Fruit fly (Drosophila melanogaster): ENCODE measurements around the gene Bre1.

DNA sequence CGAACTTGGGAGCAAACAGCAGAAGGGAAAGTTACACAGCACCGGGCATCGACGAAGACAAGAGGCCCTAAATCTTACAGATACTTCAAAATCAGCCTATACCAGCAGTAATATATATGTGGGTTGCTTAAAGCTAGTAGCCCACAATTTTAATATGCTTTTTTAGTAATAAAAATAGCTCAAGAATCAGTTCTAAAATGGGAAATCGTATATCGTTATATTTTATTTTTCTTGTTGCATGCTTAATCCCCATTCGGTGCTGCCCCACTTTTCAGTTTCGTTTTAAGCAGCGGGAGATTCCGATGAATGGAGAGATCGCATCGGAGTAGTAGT lies 14.1 kb upstream of the Bre1 start:
- no peak for TF ChIP-seq CTCF (optimal IDR thresholded peaks at IDR 0.05)
- TF ChIP-seq CG8478 (optimal IDR thresholded peaks at IDR 0.05) = no peak
